ENCODE assay signal across 1 fruit fly cellular context in the genomic region with DNA sequence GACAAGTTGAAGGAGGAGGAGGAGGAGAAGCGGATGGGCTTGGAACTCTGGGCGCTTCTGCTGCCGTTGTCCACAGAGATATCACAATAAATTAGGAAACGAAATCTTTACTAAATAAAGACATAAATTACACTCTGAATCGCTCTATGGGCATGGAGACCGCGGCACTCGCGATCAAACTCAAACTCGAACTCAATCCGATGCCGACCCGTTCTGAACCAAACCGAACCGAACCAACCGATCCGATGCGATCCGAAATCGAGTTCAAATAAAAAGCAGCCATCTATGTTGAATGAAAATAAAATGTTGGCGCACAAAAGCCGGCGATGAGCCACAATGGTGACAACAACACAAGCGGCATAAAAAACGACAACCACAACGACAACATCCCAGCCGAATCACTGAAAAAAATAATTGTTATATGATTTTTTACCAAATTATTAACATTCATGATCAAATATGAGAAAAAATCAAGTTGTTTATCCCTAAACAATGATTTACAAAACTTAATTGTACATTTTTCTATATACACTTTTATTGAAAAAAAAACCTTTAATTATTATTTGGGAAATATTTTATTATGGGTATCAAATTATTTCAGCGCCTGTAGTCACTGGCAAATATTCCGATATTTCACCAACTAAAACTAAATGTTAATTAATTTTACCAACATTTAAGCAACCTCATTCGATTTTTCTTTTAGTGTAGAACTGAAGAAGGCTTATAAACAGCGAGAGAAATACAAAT.
A peak's percentile ranks its signal among the peaks of the same experiment; 100 is the strongest.
TF ChIP-seq lines count a peak whose summit lies in the region.

No protein-coding gene starts in this region.

TF ChIP-seq in whole organism, embryonic, 481 proteins besides CTCF, POLR2A, EP300 and RAD21 (continued from another document and continues in another):
- TF ChIP-seq CG3995 (GFP tag; optimal IDR thresholded peaks at IDR 0.05; lab: Kevin White, UChicago) (no peak), CG6654 (GFP tag; optimal IDR thresholded peaks at IDR 0.05; lab: Kevin White, UChicago) (peak; percentile 26), Atf3 (GFP tag; optimal IDR thresholded peaks at IDR 0.05; lab: Kevin White, UChicago) (peak; percentile 14), cato (GFP tag; optimal IDR thresholded peaks at IDR 0.05; lab: Kevin White, UChicago; ENCODE audit: borderline replicate concordance) (peak; percentile 64), CG14710 (tag; optimal IDR thresholded peaks at IDR 0.05; lab: Kevin White, UChicago) (peak; percentile 96), Vsx1 (GFP tag; optimal IDR thresholded peaks at IDR 0.05; lab: Kevin White, UChicago) (peak; percentile 76), Deaf1 (tag; optimal IDR thresholded peaks at IDR 0.05; lab: Kevin White, UChicago) (peak; percentile 48), Chrac-16 (GFP tag; optimal IDR thresholded peaks at IDR 0.05; lab: Kevin White, UChicago) (peak; percentile 82), Nf-YC (tag; optimal IDR thresholded peaks at IDR 0.05; lab: Kevin White, UChicago) (peak; percentile 40), sim (GFP tag; IDR thresholded peaks at IDR 0.05; lab: Robert Waterston, UW) (peak; percentile 47; the same call in 1 of the 2 replicates), al (GFP tag; IDR thresholded peaks at IDR 0.05; lab: Robert Waterston, UW) (peak; percentile 38; the same call in 1 of the 2 replicates), CG4328 (GFP tag; optimal IDR thresholded peaks at IDR 0.05; lab: Kevin White, UChicago) (peak; percentile 62), CG15011 (GFP tag; optimal IDR thresholded peaks at IDR 0.05; lab: Kevin White, UChicago) (peak; percentile 68), hb (GFP tag; IDR thresholded peaks at IDR 0.05; lab: Robert Waterston, UW; ENCODE audit: partially characterized antibody) (no peak), zfh1 (GFP tag; IDR thresholded peaks at IDR 0.05; lab: Robert Waterston, UW) (peak; percentile 69; the same call in 2 of the 3 replicates), CG6813 (GFP tag; optimal IDR thresholded peaks at IDR 0.05; lab: Kevin White, UChicago) (peak; percentile 58), Hsf (GFP tag; optimal IDR thresholded peaks at IDR 0.05; lab: Kevin White, UChicago) (peak; percentile 72), Hr39 (optimal IDR thresholded peaks at IDR 0.05; lab: Kevin White, UChicago) (no peak), CG10979 (tag; optimal IDR thresholded peaks at IDR 0.05; lab: Kevin White, UChicago) (peak; percentile 97), Spps (tag; optimal IDR thresholded peaks at IDR 0.05; lab: Kevin White, UChicago) (peak; percentile 91), ATbp (GFP tag; optimal IDR thresholded peaks at IDR 0.05; lab: Kevin White, UChicago) (peak; percentile 64), ham (GFP tag; IDR thresholded peaks at IDR 0.05; lab: Robert Waterston, UW) (no peak), run (tag; optimal IDR thresholded peaks at IDR 0.05; lab: Kevin White, UChicago) (peak; percentile 64), PHDP (tag; optimal IDR thresholded peaks at IDR 0.05; lab: Kevin White, UChicago) (peak; percentile 80), row (GFP tag; IDR thresholded peaks at IDR 0.05; lab: Robert Waterston, UW) (peak; percentile 67), CG6854 (GFP tag; optimal IDR thresholded peaks at IDR 0.05; lab: Kevin White, UChicago) (peak; percentile 51), pzg (GFP tag; optimal IDR thresholded peaks at IDR 0.05; lab: Kevin White, UChicago) (no peak), Rfx (GFP tag; IDR thresholded peaks at IDR 0.05; lab: Robert Waterston, UW) (no peak), CG10543 (GFP tag; optimal IDR thresholded peaks at IDR 0.05; lab: Kevin White, UChicago) (no peak), pfk (GFP tag; optimal IDR thresholded peaks at IDR 0.05; lab: Kevin White, UChicago) (no peak), Dref (GFP tag; IDR thresholded peaks at IDR 0.05; lab: Robert Waterston, UW) (no peak), Lpt (GFP tag; optimal IDR thresholded peaks at IDR 0.05; lab: Kevin White, UChicago) (no peak), tin (GFP tag; optimal IDR thresholded peaks at IDR 0.05; lab: Kevin White, UChicago) (peak; percentile 78), CG9437 (GFP tag; optimal IDR thresholded peaks at IDR 0.05; lab: Kevin White, UChicago) (peak; percentile 79), CG2116 (GFP tag; optimal IDR thresholded peaks at IDR 0.05; lab: Kevin White, UChicago) (peak; percentile 44), Meics (GFP tag; optimal IDR thresholded peaks at IDR 0.05; lab: Kevin White, UChicago) (peak; percentile 71), CG17612 (GFP tag; IDR thresholded peaks at IDR 0.05; lab: Robert Waterston, UW) (peak; percentile 39; the same call in 1 of the 2 replicates), CG11723 (GFP tag; optimal IDR thresholded peaks at IDR 0.05; lab: Kevin White, UChicago) (peak; percentile 52), CG7556 (GFP tag; optimal IDR thresholded peaks at IDR 0.05; lab: Kevin White, UChicago) (peak; percentile 88), chn (GFP tag; optimal IDR thresholded peaks at IDR 0.05; lab: Kevin White, UChicago) (peak; percentile 29), Fer3 (tag; optimal IDR thresholded peaks at IDR 0.05; lab: Kevin White, UChicago) (peak; percentile 58), CG13624 (GFP tag; optimal IDR thresholded peaks at IDR 0.05; lab: Kevin White, UChicago) (no peak), YL-1 (GFP tag; optimal IDR thresholded peaks at IDR 0.05; lab: Kevin White, UChicago) (no peak), CG10654 (GFP tag; optimal IDR thresholded peaks at IDR 0.05; lab: Kevin White, UChicago) (peak; percentile 39), Jarid2 (GFP tag; optimal IDR thresholded peaks at IDR 0.05; lab: Kevin White, UChicago) (peak; percentile 55), Bdp1 (GFP tag; optimal IDR thresholded peaks at IDR 0.05; lab: Kevin White, UChicago) (peak; percentile 26), Med (GFP tag; lab: Kevin White, UChicago) (peak; percentile 24), slp2 (GFP tag; optimal IDR thresholded peaks at IDR 0.05; lab: Kevin White, UChicago) (peak; percentile 16), Mad (GFP tag; optimal IDR thresholded peaks at IDR 0.05; lab: Kevin White, UChicago) (peak; percentile 43), ap (GFP tag; IDR thresholded peaks at IDR 0.05; lab: Robert Waterston, UW) (peak; percentile 44; the same call in 1 of the 2 replicates), CG1233 (GFP tag; optimal IDR thresholded peaks at IDR 0.05; lab: Kevin White, UChicago) (peak; percentile 79), Lhr (GFP tag; optimal IDR thresholded peaks at IDR 0.05; lab: Kevin White, UChicago) (peak; percentile 63), sc (optimal IDR thresholded peaks at IDR 0.05; lab: Kevin White, UChicago) (no peak), sc (GFP tag; optimal IDR thresholded peaks at IDR 0.05; lab: Kevin White, UChicago) (peak; percentile 87), CG11695 (GFP tag; IDR thresholded peaks at IDR 0.05; lab: Robert Waterston, UW) (peak; percentile 77; the same call in 2 of the 3 replicates), CG2678 (tag; optimal IDR thresholded peaks at IDR 0.05; lab: Kevin White, UChicago) (peak; percentile 90), maf-S (GFP tag; optimal IDR thresholded peaks at IDR 0.05; lab: Kevin White, UChicago) (peak; percentile 8), CG17328 (GFP tag; IDR thresholded peaks at IDR 0.05; lab: Robert Waterston, UW) (peak; percentile 75), CG2889 (GFP tag; IDR thresholded peaks at IDR 0.05; lab: Robert Waterston, UW) (no peak), CG18764 (GFP tag; optimal IDR thresholded peaks at IDR 0.05; lab: Kevin White, UChicago) (peak; percentile 70), ken (GFP tag; IDR thresholded peaks at IDR 0.05; lab: Robert Waterston, UW) (no peak), cad (GFP tag; optimal IDR thresholded peaks at IDR 0.05; lab: Kevin White, UChicago) (no peak), hkb (optimal IDR thresholded peaks at IDR 0.05; lab: Kevin White, UChicago) (no peak), hkb (GFP tag; IDR thresholded peaks at IDR 0.05; lab: Robert Waterston, UW) (peak; percentile 64), Bteb2 (GFP tag; optimal IDR thresholded peaks at IDR 0.05; lab: Kevin White, UChicago) (peak; percentile 49), CG9817 (tag; optimal IDR thresholded peaks at IDR 0.05; lab: Kevin White, UChicago) (peak; percentile 31), Blimp-1 (GFP tag; optimal IDR thresholded peaks at IDR 0.05; lab: Kevin White, UChicago) (peak; percentile 88), pan (optimal IDR thresholded peaks at IDR 0.05; lab: Kevin White, UChicago) (no peak), pan (GFP tag; optimal IDR thresholded peaks at IDR 0.05 in 1 of 2, IDR thresholded peaks at IDR 0.05 in 1 of 2) (no peak), ranshi (GFP tag; IDR thresholded peaks at IDR 0.05; lab: Robert Waterston, UW) (0 out of 2 replicates have a peak, but pooled peaks have one; percentile 32), CG14441 (GFP tag; IDR thresholded peaks at IDR 0.05; lab: Robert Waterston, UW) (peak; percentile 40; the same call in 1 of the 2 replicates), CG9727 (GFP tag; optimal IDR thresholded peaks at IDR 0.05; lab: Kevin White, UChicago) (peak; percentile 93), CG14667 (GFP tag; IDR thresholded peaks at IDR 0.05; lab: Robert Waterston, UW) (0 out of 2 replicates have a peak, but pooled peaks have one; percentile 24), Xrp1 (GFP tag; IDR thresholded peaks at IDR 0.05; lab: Robert Waterston, UW) (peak; percentile 81), CG12659 (GFP tag; optimal IDR thresholded peaks at IDR 0.05; lab: Kevin White, UChicago) (peak; percentile 72), CG1792 (GFP tag; optimal IDR thresholded peaks at IDR 0.05; lab: Kevin White, UChicago) (no peak), schlank (tag; optimal IDR thresholded peaks at IDR 0.05; lab: Kevin White, UChicago) (no peak), cwo (GFP tag; optimal IDR thresholded peaks at IDR 0.05; lab: Kevin White, UChicago) (peak; percentile 42), CG18599 (GFP tag; optimal IDR thresholded peaks at IDR 0.05; lab: Kevin White, UChicago) (peak; percentile 46), CrebB (tag; optimal IDR thresholded peaks at IDR 0.05; lab: Kevin White, UChicago) (peak; percentile 10), wor (GFP tag; IDR thresholded peaks at IDR 0.05; lab: Robert Waterston, UW) (peak; percentile 47), crp (GFP tag; optimal IDR thresholded peaks at IDR 0.05; lab: Kevin White, UChicago) (peak in 1 of 2 experiments; percentile 17), CG4854 (GFP tag; optimal IDR thresholded peaks at IDR 0.05; lab: Kevin White, UChicago) (peak; percentile 53), tap (tag; optimal IDR thresholded peaks at IDR 0.05; lab: Kevin White, UChicago) (peak; percentile 71), lmd (GFP tag; IDR thresholded peaks at IDR 0.05; lab: Robert Waterston, UW) (peak; percentile 62), salm (tag; optimal IDR thresholded peaks at IDR 0.05; lab: Kevin White, UChicago) (peak; percentile 78), CG30431 (GFP tag; optimal IDR thresholded peaks at IDR 0.05; lab: Kevin White, UChicago) (peak; percentile 56), Doc2 (GFP tag; IDR thresholded peaks at IDR 0.05; lab: Robert Waterston, UW) (no peak), Max (GFP tag; optimal IDR thresholded peaks at IDR 0.05; lab: Kevin White, UChicago) (peak; percentile 70), ssp (GFP tag; IDR thresholded peaks at IDR 0.05; lab: Robert Waterston, UW) (peak; percentile 55), HmgZ (tag; optimal IDR thresholded peaks at IDR 0.05; lab: Kevin White, UChicago) (peak; percentile 5), lilli (GFP tag; optimal IDR thresholded peaks at IDR 0.05; lab: Kevin White, UChicago) (peak; percentile 53), CoRest (tag; optimal IDR thresholded peaks at IDR 0.05; lab: Kevin White, UChicago) (peak; percentile 92), knrl (GFP tag; IDR thresholded peaks at IDR 0.05; lab: Robert Waterston, UW; ENCODE audit: partially characterized antibody) (no peak), gcm (GFP tag; optimal IDR thresholded peaks at IDR 0.05; lab: Kevin White, UChicago) (peak; percentile 87), Gsc (GFP tag; IDR thresholded peaks at IDR 0.05; lab: Robert Waterston, UW) (no peak), dysf (GFP tag; IDR thresholded peaks at IDR 0.05; lab: Robert Waterston, UW) (peak; percentile 73), ewg (GFP tag; optimal IDR thresholded peaks at IDR 0.05; lab: Kevin White, UChicago) (peak; percentile 64), NfI (GFP tag; optimal IDR thresholded peaks at IDR 0.05; lab: Kevin White, UChicago) (peak; percentile 50), wdn (GFP tag; IDR thresholded peaks at IDR 0.05; lab: Robert Waterston, UW) (no peak), Atf6 (GFP tag; IDR thresholded peaks at IDR 0.05; lab: Robert Waterston, UW) (peak; percentile 42; the same call in 1 of the 2 replicates), CG8359 (GFP tag; optimal IDR thresholded peaks at IDR 0.05; lab: Kevin White, UChicago; ENCODE audit: borderline replicate concordance) (peak; percentile 76), CG4282 (GFP tag; optimal IDR thresholded peaks at IDR 0.05; lab: Kevin White, UChicago) (no peak), Hr51 (GFP tag; optimal IDR thresholded peaks at IDR 0.05; lab: Kevin White, UChicago) (peak; percentile 40 to 85), CG12104 (GFP tag; optimal IDR thresholded peaks at IDR 0.05; lab: Kevin White, UChicago) (peak; percentile 72), tio (GFP tag; optimal IDR thresholded peaks at IDR 0.05; lab: Kevin White, UChicago) (peak; percentile 85), NC2β (GFP tag; optimal IDR thresholded peaks at IDR 0.05; lab: Kevin White, UChicago) (peak; percentile 48), CG2875 (GFP tag; optimal IDR thresholded peaks at IDR 0.05; lab: Kevin White, UChicago) (peak; percentile 70), vvl (GFP tag; IDR thresholded peaks at IDR 0.05; lab: Robert Waterston, UW) (no peak; the same call in 1 of the 2 replicates), CG17568 (GFP tag; optimal IDR thresholded peaks at IDR 0.05; lab: Kevin White, UChicago) (peak; percentile 51), CG12299 (tag; optimal IDR thresholded peaks at IDR 0.05; lab: Kevin White, UChicago) (peak; percentile 21), CG17361 (GFP tag; IDR thresholded peaks at IDR 0.05; lab: Robert Waterston, UW) (peak; percentile 97), eve (GFP tag; optimal IDR thresholded peaks at IDR 0.05; lab: Kevin White, UChicago) (peak in 1 of 2 experiments; percentile 82), otp (GFP tag; IDR thresholded peaks at IDR 0.05; lab: Robert Waterston, UW) (0 out of 3 replicates have a peak, but pooled peaks have one; percentile 37), Mrtf (GFP tag; IDR thresholded peaks at IDR 0.05; lab: Robert Waterston, UW) (no peak; the same call in 2 of the 3 replicates), ind (GFP tag; optimal IDR thresholded peaks at IDR 0.05; lab: Kevin White, UChicago) (peak; percentile 62), CG15269 (tag; optimal IDR thresholded peaks at IDR 0.05; lab: Kevin White, UChicago) (peak; percentile 76), CG11504 (tag; optimal IDR thresholded peaks at IDR 0.05; lab: Kevin White, UChicago) (peak; percentile 92), CG6765 (GFP tag; optimal IDR thresholded peaks at IDR 0.05; lab: Kevin White, UChicago) (peak; percentile 8), tx (GFP tag; optimal IDR thresholded peaks at IDR 0.05; lab: Kevin White, UChicago) (no peak), lola (GFP tag; optimal IDR thresholded peaks at IDR 0.05; lab: Kevin White, UChicago) (peak in 1 of 3 experiments; percentile 97)
